Fruit fly (Drosophila melanogaster): ENCODE measurements around the gene CG14275.

CG14275 gene

DNA sequence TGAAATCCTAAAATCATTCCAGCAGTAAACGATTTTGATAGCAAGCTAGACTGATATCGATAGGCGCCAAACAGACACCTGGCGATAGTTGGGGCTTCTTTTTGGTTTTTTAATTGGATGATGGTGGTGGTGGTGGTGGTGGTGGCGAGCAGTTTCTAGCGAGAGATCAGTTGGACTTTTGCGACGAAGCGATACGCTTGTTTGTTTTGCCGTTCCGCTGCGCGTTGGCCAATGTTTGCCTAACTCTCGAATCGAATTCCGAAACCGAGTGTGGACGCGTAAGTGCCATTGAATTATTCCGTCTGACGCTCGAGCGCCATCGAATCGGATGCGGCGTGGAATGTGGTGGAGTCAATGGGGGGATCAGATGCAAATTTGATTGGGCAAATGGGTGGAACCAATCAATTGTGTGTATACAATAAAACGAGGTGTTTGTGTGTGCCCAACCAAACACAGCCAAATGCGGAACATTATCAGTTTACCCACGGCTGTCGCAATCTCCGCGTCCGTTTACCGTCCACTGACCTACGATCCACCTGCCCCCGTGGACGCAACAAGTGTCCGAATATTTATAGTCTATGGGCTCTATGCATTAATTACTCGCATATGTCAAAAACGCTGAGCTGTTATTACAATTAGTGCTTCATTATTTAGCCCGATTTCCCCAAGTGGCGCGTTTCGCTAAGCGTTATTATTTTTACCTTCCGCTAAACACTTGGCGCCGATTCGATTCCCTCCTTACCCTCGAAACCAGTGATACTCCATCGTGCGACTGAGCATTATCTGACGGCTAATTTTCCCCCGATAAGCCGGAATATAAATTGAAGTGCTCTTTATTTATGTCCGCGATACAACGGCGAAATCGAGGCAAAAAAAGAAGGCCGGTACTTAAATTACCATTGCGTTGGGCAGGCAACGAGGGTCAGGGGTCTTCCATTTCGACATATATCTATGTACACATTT is 43.4 kb downstream of the CG14275 start, which contains the start of gene CG17292 (continued):
- TF ChIP-seq bab2 (GFP tag; optimal IDR thresholded peaks at IDR 0.05) = no peak
- peak; percentile 97 for TF ChIP-seq Nf-YC (tag; optimal IDR thresholded peaks at IDR 0.05)
- no peak for TF ChIP-seq Atf-2 (GFP tag; optimal IDR thresholded peaks at IDR 0.05)
- peak; percentile 62; the same call in 2 of the 3 replicates for TF ChIP-seq ken (GFP tag; IDR thresholded peaks at IDR 0.05)
- peak; percentile 90 for TF ChIP-seq CG7963 (GFP tag; IDR thresholded peaks at IDR 0.05; ENCODE audit: partially characterized antibody)
- no peak for TF ChIP-seq prd (optimal IDR thresholded peaks at IDR 0.05)
- peak; percentile 35; the same call in 1 of the 3 replicates for TF ChIP-seq prd (GFP tag; IDR thresholded peaks at IDR 0.05)
- TF ChIP-seq ci (GFP tag; IDR thresholded peaks at IDR 0.05) = peak; percentile 84
- peak; percentile 12 for TF ChIP-seq CG15011 (GFP tag; optimal IDR thresholded peaks at IDR 0.05)
- TF ChIP-seq Hmr (GFP tag; optimal IDR thresholded peaks at IDR 0.05) = peak; percentile 81
- TF ChIP-seq tgo (GFP tag; IDR thresholded peaks at IDR 0.05) = peak; percentile 46; the same call in 2 of the 3 replicates
- TF ChIP-seq CG6813 (GFP tag; optimal IDR thresholded peaks at IDR 0.05) = peak; percentile 17
- TF ChIP-seq CG4707 (GFP tag; optimal IDR thresholded peaks at IDR 0.05) = no peak
- peak; percentile 61 for TF ChIP-seq CG13424 (tag; optimal IDR thresholded peaks at IDR 0.05)
- no peak; the same call in 1 of the 2 replicates for TF ChIP-seq ttk (GFP tag; IDR thresholded peaks at IDR 0.05)
- no peak for TF ChIP-seq Sin3A (optimal IDR thresholded peaks at IDR 0.05)
- TF ChIP-seq ato (GFP tag; IDR thresholded peaks at IDR 0.05; ENCODE audit: partially characterized antibody) = peak; percentile 84
- TF ChIP-seq pita (GFP tag; optimal IDR thresholded peaks at IDR 0.05) = no peak
- TF ChIP-seq hb (GFP tag; IDR thresholded peaks at IDR 0.05; ENCODE audit: partially characterized antibody) = peak; percentile 84
- TF ChIP-seq CG34376 (GFP tag; optimal IDR thresholded peaks at IDR 0.05) = peak; percentile 79
- peak; percentile 60 for TF ChIP-seq row (GFP tag; IDR thresholded peaks at IDR 0.05)
- no peak for TF ChIP-seq psq (GFP tag; optimal IDR thresholded peaks at IDR 0.05)
- TF ChIP-seq CG18476 (GFP tag; optimal IDR thresholded peaks at IDR 0.05) = no peak
- TF ChIP-seq CG2199 (GFP tag; IDR thresholded peaks at IDR 0.05) = no peak
- peak; percentile 41 for TF ChIP-seq gem (tag; optimal IDR thresholded peaks at IDR 0.05)
- TF ChIP-seq CG18011 (GFP tag; optimal IDR thresholded peaks at IDR 0.05) = peak; percentile 39
- TF ChIP-seq grn (GFP tag; optimal IDR thresholded peaks at IDR 0.05) = peak; percentile 17
- TF ChIP-seq ro (GFP tag; IDR thresholded peaks at IDR 0.05) = no peak
- no peak for TF ChIP-seq zf30C (GFP tag; optimal IDR thresholded peaks at IDR 0.05)
- peak; percentile 25 for TF ChIP-seq CG11504 (tag; optimal IDR thresholded peaks at IDR 0.05)
- no peak for TF ChIP-seq crc (GFP tag; optimal IDR thresholded peaks at IDR 0.05)
- no peak for TF ChIP-seq nmo (GFP tag; optimal IDR thresholded peaks at IDR 0.05)
- TF ChIP-seq CG42726 (GFP tag; IDR thresholded peaks at IDR 0.05; ENCODE audit: partially characterized antibody) = peak; percentile 74
- TF ChIP-seq Bdp1 (GFP tag; optimal IDR thresholded peaks at IDR 0.05) = no peak
- peak; percentile 56 for TF ChIP-seq MESR4 (GFP tag; optimal IDR thresholded peaks at IDR 0.05)
- TF ChIP-seq CG31365 (tag; optimal IDR thresholded peaks at IDR 0.05) = peak; percentile 24
- TF ChIP-seq disco-r (GFP tag; optimal IDR thresholded peaks at IDR 0.05) = no peak
- no peak for TF ChIP-seq h (optimal IDR thresholded peaks at IDR 0.05)
- TF ChIP-seq CG11723 (GFP tag; optimal IDR thresholded peaks at IDR 0.05) = peak; percentile 16
- no peak for TF ChIP-seq CG1602 (GFP tag; optimal IDR thresholded peaks at IDR 0.05)
- TF ChIP-seq lab (GFP tag; optimal IDR thresholded peaks at IDR 0.05) = peak; percentile 81
- peak; percentile 38 for TF ChIP-seq unpg (GFP tag; optimal IDR thresholded peaks at IDR 0.05)
- TF ChIP-seq tna (GFP tag; IDR thresholded peaks at IDR 0.05; ENCODE audit: partially characterized antibody) = peak; percentile 95
- TF ChIP-seq CG6689 (GFP tag; IDR thresholded peaks at IDR 0.05) = peak; percentile 27; the same call in 1 of the 2 replicates
- TF ChIP-seq ERR (GFP tag; optimal IDR thresholded peaks at IDR 0.05) = peak; percentile 6
- TF ChIP-seq CG4424 (GFP tag; optimal IDR thresholded peaks at IDR 0.05) = no peak
- TF ChIP-seq az2 (GFP tag; optimal IDR thresholded peaks at IDR 0.05) = no peak
- no peak for TF ChIP-seq pnt (GFP tag; optimal IDR thresholded peaks at IDR 0.05)
- TF ChIP-seq yki (optimal IDR thresholded peaks at IDR 0.05) = no peak

Data from whole organism, embryonic.